Fruit fly (Drosophila melanogaster) whole organism, prepupa: ENCODE results near the gene Tollo.
A peak's percentile ranks its signal among the peaks of the same experiment; 100 is the strongest.

Experiments
- Blimp-1 ChIP-seq: fragments of 200-800 bp; sonication (Bioruptor generic); optimal IDR thresholded peaks from 3 replicates; lab custom pipeline; 2017; ENCODE audit warnings: missing biosample characterization, missing genetic modification characterization, mild to moderate bottlenecking, moderate library complexity, missing genetic modification reagents
- CG10631 ChIP-seq: fragments of 200-800 bp; sonication (Bioruptor generic); optimal IDR thresholded peaks from 2 replicates; lab custom pipeline; 2016; ENCODE audit warnings: missing biosample characterization, missing genetic modification characterization
- CG11902 ChIP-seq: fragments of 200-800 bp; sonication (Bioruptor generic); optimal IDR thresholded peaks from 3 replicates; lab custom pipeline; 2016; ENCODE audit warnings: missing biosample characterization, missing genetic modification characterization
- CG15336 ChIP-seq: fragments of 200-800 bp; sonication (Bioruptor generic); IDR thresholded peaks from 2 replicates; pipeline ENCODE4 v1.3.6; 2022; ENCODE audit warnings: missing biosample characterization, missing genetic modification characterization
- CG1621 ChIP-seq: fragments of 200-800 bp; sonication (Bioruptor generic); optimal IDR thresholded peaks from 3 replicates; lab custom pipeline; 2018; ENCODE audit warnings: missing biosample characterization, mild to moderate bottlenecking, missing genetic modification characterization
- CG3032 ChIP-seq: fragments of 200-800 bp; optimal IDR thresholded peaks from 2 replicates; lab custom pipeline; 2019; ENCODE audit warnings: missing biosample characterization, mild to moderate bottlenecking, missing genetic modification characterization, moderate library complexity
- CG31627 ChIP-seq: fragments of 200-800 bp; sonication (Bioruptor generic); optimal IDR thresholded peaks from 3 replicates; lab custom pipeline; 2016; ENCODE audit warnings: missing biosample characterization, missing genetic modification characterization
- CG32006 ChIP-seq: fragments of 200-800 bp; sonication (Bioruptor generic); optimal IDR thresholded peaks from 3 replicates; lab custom pipeline; 2017; ENCODE audit warnings: missing biosample characterization, mild to moderate bottlenecking, missing genetic modification characterization
- CG4318 ChIP-seq: fragments of 200-800 bp; sonication (Bioruptor generic); optimal IDR thresholded peaks from 3 replicates; lab custom pipeline; 2017; ENCODE audit warnings: missing biosample characterization, mild to moderate bottlenecking, missing genetic modification characterization
- CG6163 ChIP-seq: fragments of 200-800 bp; sonication (Bioruptor generic); IDR thresholded peaks from 3 replicates; pipeline ENCODE4 v1.3.6; 2022; ENCODE audit warnings: missing biosample characterization, missing genetic modification characterization
- CG6854 ChIP-seq: fragments of 200-800 bp; sonication (Bioruptor generic); optimal IDR thresholded peaks from 2 replicates; lab custom pipeline; 2017; ENCODE audit warnings: missing biosample characterization, mild to moderate bottlenecking, missing genetic modification characterization
- CG7368 ChIP-seq: fragments of 200-800 bp; sonication (Bioruptor generic); optimal IDR thresholded peaks from 3 replicates; lab custom pipeline; 2016; ENCODE audit warnings: missing biosample characterization, missing genetic modification characterization
- CG8119 ChIP-seq: fragments of 200-800 bp; sonication (Bioruptor generic); IDR thresholded peaks from 3 replicates; pipeline ENCODE4 v1.3.6; 2022; ENCODE audit warnings: missing biosample characterization, missing genetic modification characterization
- CG8632 ChIP-seq: fragments of 200-800 bp; sonication (Bioruptor generic); optimal IDR thresholded peaks from 3 replicates; lab custom pipeline; 2016; ENCODE audit warnings: missing biosample characterization, missing genetic modification characterization
- CG9139 ChIP-seq: fragments of 200-800 bp; sonication (Bioruptor generic); optimal IDR thresholded peaks from 3 replicates; lab custom pipeline; 2017; ENCODE audit warnings: missing biosample characterization, mild to moderate bottlenecking, missing genetic modification characterization
- Eip75B ChIP-seq: fragments of 200-800 bp; sonication (Bioruptor generic); optimal IDR thresholded peaks from 3 replicates; lab custom pipeline; 2016; ENCODE audit warnings: missing biosample characterization, missing genetic modification characterization
- Eip78C ChIP-seq: fragments of 200-800 bp; sonication (Bioruptor generic); peaks from one replicate; lab custom pipeline; 2016; ENCODE audit warnings: missing biosample characterization, missing genetic modification characterization
- Eip93F ChIP-seq: fragments of 200-800 bp; sonication (Bioruptor generic); optimal IDR thresholded peaks from 2 replicates; lab custom pipeline; 2016; ENCODE audit warnings: missing biosample characterization, mild to moderate bottlenecking, missing genetic modification characterization
- Ets21C ChIP-seq: fragments of 200-800 bp; sonication (Bioruptor generic); optimal IDR thresholded peaks from 3 replicates; lab custom pipeline; 2016; ENCODE audit warnings: missing biosample characterization, missing genetic modification characterization
- Gug ChIP-seq: fragments of 200-800 bp; sonication (Bioruptor generic); IDR thresholded peaks from 2 replicates; pipeline ENCODE4 v1.3.6; 2022; ENCODE audit warnings: missing biosample characterization, missing genetic modification characterization
- Hr39 ChIP-seq: fragments of 200-800 bp; sonication (Bioruptor generic); optimal IDR thresholded peaks from 2 replicates; lab custom pipeline; 2016; ENCODE audit warnings: missing biosample characterization, missing genetic modification characterization
- Hr4 ChIP-seq: fragments of 200-800 bp; sonication (Bioruptor generic); optimal IDR thresholded peaks from 3 replicates; lab custom pipeline; 2016; ENCODE audit warnings: missing biosample characterization, missing genetic modification characterization
- Lpt ChIP-seq: fragments of 200-800 bp; sonication (Bioruptor generic); optimal IDR thresholded peaks from 3 replicates; lab custom pipeline; 2016; ENCODE audit warnings: missing biosample characterization, missing genetic modification characterization
- Met ChIP-seq: fragments of 200-800 bp; sonication (Bioruptor generic); optimal IDR thresholded peaks from 3 replicates; lab custom pipeline; 2016; ENCODE audit warnings: missing biosample characterization, missing genetic modification characterization
- OdsH ChIP-seq: fragments of 200-800 bp; sonication (Bioruptor generic); optimal IDR thresholded peaks from 3 replicates; lab custom pipeline; 2016; ENCODE audit warnings: missing biosample characterization, missing genetic modification characterization
- Smox ChIP-seq: fragments of 200-800 bp; sonication (Bioruptor generic); optimal IDR thresholded peaks from 3 replicates; lab custom pipeline; 2016; ENCODE audit warnings: missing biosample characterization, missing genetic modification characterization
- Sox102F ChIP-seq: fragments of 200-800 bp; sonication (Bioruptor generic); optimal IDR thresholded peaks from 2 replicates; lab custom pipeline; 2016; ENCODE audit warnings: missing biosample characterization, mild to moderate bottlenecking, missing genetic modification characterization
- Sox15 ChIP-seq: fragments of 200-800 bp; sonication (Bioruptor generic); optimal IDR thresholded peaks from 3 replicates; lab custom pipeline; 2016; ENCODE audit warnings: missing biosample characterization, missing genetic modification characterization
- achi ChIP-seq: fragments of 200-800 bp; sonication (Bioruptor generic); optimal IDR thresholded peaks from 3 replicates; lab custom pipeline; 2016; ENCODE audit warnings: missing biosample characterization, missing genetic modification characterization
- acj6 ChIP-seq: fragments of 200-800 bp; sonication (Bioruptor generic); optimal IDR thresholded peaks from 3 replicates; lab custom pipeline; 2016; ENCODE audit warnings: missing biosample characterization, missing genetic modification characterization
- cyc ChIP-seq: fragments of 200-800 bp; sonication (Bioruptor generic); optimal IDR thresholded peaks from 3 replicates; lab custom pipeline; 2016; ENCODE audit warnings: missing biosample characterization, missing genetic modification characterization
- dac ChIP-seq: fragments of 200-800 bp; sonication (Bioruptor generic); optimal IDR thresholded peaks from 2 replicates; lab custom pipeline; 2017; ENCODE audit warnings: missing biosample characterization, mild to moderate bottlenecking, missing genetic modification characterization
- dsx ChIP-seq: fragments of 200-800 bp; optimal IDR thresholded peaks from 3 replicates; lab custom pipeline; 2019; ENCODE audit warnings: missing biosample characterization, mild to moderate bottlenecking, missing genetic modification characterization, moderate library complexity; ENCODE audit not compliant: poor library complexity, severe bottlenecking
- eg ChIP-seq: fragments of 200-800 bp; sonication (Bioruptor generic); IDR thresholded peaks from 3 replicates; pipeline ENCODE4 v1.3.6; 2022; ENCODE audit warnings: missing biosample characterization, missing genetic modification characterization
- esn ChIP-seq: fragments of 200-800 bp; sonication (Bioruptor generic); optimal IDR thresholded peaks from 2 replicates; lab custom pipeline; 2016; ENCODE audit warnings: missing biosample characterization, mild to moderate bottlenecking, missing genetic modification characterization, moderate library complexity
- fkh ChIP-seq: fragments of 200-800 bp; sonication (Bioruptor generic); optimal IDR thresholded peaks from 3 replicates; lab custom pipeline; 2017; ENCODE audit warnings: missing biosample characterization, mild to moderate bottlenecking, missing genetic modification characterization, moderate library complexity
- lz ChIP-seq: fragments of 200-800 bp; sonication (Bioruptor generic); optimal IDR thresholded peaks from 3 replicates; lab custom pipeline; 2016; ENCODE audit warnings: missing biosample characterization, missing genetic modification characterization
- pdm3 ChIP-seq: fragments of 200-800 bp; sonication (Bioruptor generic); optimal IDR thresholded peaks from 3 replicates; lab custom pipeline; 2016; ENCODE audit warnings: missing biosample characterization, missing genetic modification characterization
- spab ChIP-seq: fragments of 200-800 bp; sonication (Bioruptor generic); optimal IDR thresholded peaks from 2 replicates; lab custom pipeline; 2017; ENCODE audit warnings: missing biosample characterization, mild to moderate bottlenecking, missing genetic modification characterization, missing genetic modification reagents
- ss ChIP-seq, 2 experiments: fragments of 200-800 bp; sonication (Bioruptor generic); optimal IDR thresholded peaks; 2 replicates in 1 of 2; 3 replicates in 1 of 2; lab custom pipeline; 2017 to 2018; ENCODE audit warnings: mild to moderate bottlenecking in 2 of 2, missing biosample characterization in 2 of 2, missing genetic modification characterization in 2 of 2, moderate library complexity in 1 of 2
- svp ChIP-seq: fragments of 200-800 bp; sonication (Bioruptor generic); peaks from one replicate; lab custom pipeline; 2016; ENCODE audit warnings: missing biosample characterization, missing genetic modification characterization
- vri ChIP-seq: fragments of 200-800 bp; sonication (Bioruptor generic); optimal IDR thresholded peaks from 3 replicates; lab custom pipeline; 2016; ENCODE audit warnings: missing biosample characterization, mild to moderate bottlenecking, missing genetic modification characterization

Gene Tollo

DNA sequence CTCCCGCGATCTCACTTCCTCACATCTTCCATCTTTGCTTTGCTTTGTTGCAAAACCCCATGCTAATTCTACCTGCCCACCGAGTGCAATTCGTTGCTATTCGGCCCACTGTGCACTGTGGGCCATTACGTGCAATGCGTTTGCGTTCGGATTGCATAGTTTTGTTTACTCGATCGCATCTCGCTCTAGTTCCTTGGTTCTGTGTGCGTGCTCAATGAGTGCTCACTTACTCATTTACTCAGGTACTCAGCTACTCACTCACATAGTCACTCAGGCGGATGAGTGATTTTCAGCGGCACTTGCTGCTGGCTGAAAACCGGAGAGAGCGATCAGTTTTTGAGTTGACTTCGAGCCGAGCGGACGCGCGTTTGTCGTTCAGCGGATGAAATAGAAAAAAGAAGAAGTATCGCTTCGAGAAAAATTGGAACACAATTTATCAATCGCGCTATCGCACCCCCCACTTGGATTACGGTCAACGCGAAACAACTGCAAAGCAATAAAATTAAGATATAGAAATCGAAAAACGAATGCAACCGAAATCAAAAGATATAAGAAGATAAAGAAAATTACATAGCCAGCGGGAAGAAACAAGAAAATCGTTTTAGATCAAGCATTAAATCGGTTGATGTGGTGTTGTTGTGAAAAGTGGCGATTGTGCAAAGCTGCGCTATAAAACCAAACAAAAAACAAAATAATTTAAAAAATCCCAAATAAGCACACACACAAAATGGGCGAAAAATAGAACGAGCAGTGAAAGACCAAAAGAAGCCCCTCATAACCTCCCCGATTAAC lies at the start of gene Tollo:
Gene Tollo (plus strand): TSS at position 331 of the 792 bp plus-strand sequence.
- no peak for TF ChIP-seq Gug (GFP tag; lab: Robert Waterston, UW)
- peak; percentile 47 for TF ChIP-seq CG6854
- TF ChIP-seq CG31627 (GFP tag; lab: Kevin White, UChicago): peak; percentile 21
- peak; percentile 19 for TF ChIP-seq dsx (GFP tag; lab: Kevin White, UChicago)
- peak; percentile 47 for TF ChIP-seq Hr39 (GFP tag; lab: Kevin White, UChicago)
- TF ChIP-seq lz (GFP tag; lab: Kevin White, UChicago): peak; percentile 42
- TF ChIP-seq ss (GFP tag; optimal IDR thresholded peaks at IDR 0.05; lab: Kevin White, UChicago): peak; percentile 20 to 93
- peak; percentile 3 for TF ChIP-seq CG11902
- TF ChIP-seq CG6163 (GFP tag; lab: Robert Waterston, UW): peak; percentile 65
- TF ChIP-seq CG3032 (tag; lab: Kevin White, UChicago): peak; percentile 11
- TF ChIP-seq CG8632 (GFP tag; lab: Kevin White, UChicago): peak; percentile 4
- peak; percentile 66; the same call in 2 of the 3 replicates for TF ChIP-seq eg (GFP tag; lab: Robert Waterston, UW)
- peak; percentile 19 for TF ChIP-seq CG9139
- peak; percentile 3 for TF ChIP-seq cyc (GFP tag; lab: Kevin White, UChicago)
- TF ChIP-seq CG1621 (tag; lab: Kevin White, UChicago): peak; percentile 13
- TF ChIP-seq vri (GFP tag; lab: Kevin White, UChicago): peak; percentile 9
- no peak for TF ChIP-seq Ets21C (GFP tag; lab: Kevin White, UChicago)
- no peak for TF ChIP-seq Eip93F (GFP tag; lab: Kevin White, UChicago)
- TF ChIP-seq CG7368: peak; percentile 11
- peak; percentile 2 for TF ChIP-seq acj6 (GFP tag; lab: Kevin White, UChicago)
- peak; percentile 76 for TF ChIP-seq svp (GFP tag; lab: Kevin White, UChicago)
- TF ChIP-seq spab (GFP tag; lab: Kevin White, UChicago): peak; percentile 23
- no peak for TF ChIP-seq dac (GFP tag; lab: Kevin White, UChicago)
- peak; percentile 10 for TF ChIP-seq CG4318
- TF ChIP-seq OdsH: peak; percentile 5
- peak; percentile 78 for TF ChIP-seq Eip78C (GFP tag; lab: Kevin White, UChicago)
- TF ChIP-seq CG8119: peak; percentile 22; the same call in 1 of the 3 replicates
- peak; percentile 26 for TF ChIP-seq CG10631 (GFP tag; lab: Kevin White, UChicago)
- TF ChIP-seq Hr4 (GFP tag; lab: Kevin White, UChicago): peak; percentile 35
- no peak for TF ChIP-seq Met (GFP tag; lab: Kevin White, UChicago)
- peak; percentile 30 for TF ChIP-seq pdm3 (GFP tag; lab: Kevin White, UChicago)
- peak; percentile 4 for TF ChIP-seq esn (GFP tag; lab: Kevin White, UChicago)
- TF ChIP-seq Sox15 (GFP tag; lab: Kevin White, UChicago): peak; percentile 7
- TF ChIP-seq Eip75B (GFP tag; lab: Kevin White, UChicago): peak; percentile 14
- TF ChIP-seq CG32006 (GFP tag; lab: Kevin White, UChicago): peak; percentile 45
- no peak for TF ChIP-seq Lpt (GFP tag; lab: Kevin White, UChicago)
- TF ChIP-seq Sox102F (GFP tag; lab: Kevin White, UChicago): no peak
- no peak for TF ChIP-seq Blimp-1 (GFP tag; lab: Kevin White, UChicago)
- peak; percentile 0 for TF ChIP-seq Smox
- peak; percentile 54; the same call in 1 of the 2 replicates for TF ChIP-seq CG15336 (GFP tag; lab: Robert Waterston, UW)
- TF ChIP-seq achi (GFP tag; lab: Kevin White, UChicago): no peak
- TF ChIP-seq fkh (GFP tag; lab: Kevin White, UChicago): peak; percentile 82
